Fruit fly (Drosophila melanogaster) whole organism, wandering third instar larva: ENCODE data around the gene Shal.

ENCODE experiments used
- CrebA ChIP-seq: fragments of 200-800 bp; sonication (Bioruptor generic); optimal IDR thresholded peaks from 2 replicates; lab custom pipeline; 2016; ENCODE audit warnings: missing biosample characterization, mild to moderate bottlenecking, missing genetic modification characterization, borderline replicate concordance
- Dfd ChIP-seq: fragments of >200 bp; optimal IDR thresholded peaks from 2 replicates; lab custom pipeline; 2017; ENCODE audit warnings: missing biosample characterization, missing genetic modification characterization
- GATAd ChIP-seq: sonication (Bioruptor generic); optimal IDR thresholded peaks from 2 replicates; lab custom pipeline; 2016; ENCODE audit warnings: missing biosample characterization, missing genetic modification characterization
- HLH106 ChIP-seq: fragments of 200-800 bp; optimal IDR thresholded peaks from 3 replicates; lab custom pipeline; 2019; ENCODE audit warnings: missing biosample characterization, mild to moderate bottlenecking, missing genetic modification characterization, moderate library complexity
- Jra ChIP-seq: sonication (Bioruptor generic); optimal IDR thresholded peaks from 2 replicates; lab custom pipeline; 2016; ENCODE audit warnings: missing biosample characterization, missing genetic modification characterization
- Mio ChIP-seq: sonication (Bioruptor generic); optimal IDR thresholded peaks from 2 replicates; lab custom pipeline; 2016; ENCODE audit warnings: missing biosample characterization, missing genetic modification characterization
- Sp1 ChIP-seq: fragments of 200-800 bp; sonication (Bioruptor generic); optimal IDR thresholded peaks from 3 replicates; lab custom pipeline; 2019; ENCODE audit warnings: missing biosample characterization, mild to moderate bottlenecking, missing genetic modification characterization, moderate library complexity
- br ChIP-seq: fragments of 200-800 bp; sonication (Bioruptor generic); optimal IDR thresholded peaks from 2 replicates; lab custom pipeline; 2016; ENCODE audit warnings: missing biosample characterization, missing genetic modification characterization
- dsf ChIP-seq: sonication (Bioruptor generic); optimal IDR thresholded peaks from 2 replicates; lab custom pipeline; 2016; ENCODE audit warnings: missing biosample characterization, missing genetic modification characterization, borderline replicate concordance
- psq ChIP-seq: fragments of 200-800 bp; sonication (Bioruptor generic); optimal IDR thresholded peaks from 3 replicates; lab custom pipeline; 2017; ENCODE audit warnings: missing biosample characterization, mild to moderate bottlenecking, missing genetic modification characterization, moderate library complexity
- usp ChIP-seq: fragments of >200 bp; optimal IDR thresholded peaks from 2 replicates; lab custom pipeline; 2017; ENCODE audit warnings: missing biosample characterization, missing genetic modification characterization

DNA sequence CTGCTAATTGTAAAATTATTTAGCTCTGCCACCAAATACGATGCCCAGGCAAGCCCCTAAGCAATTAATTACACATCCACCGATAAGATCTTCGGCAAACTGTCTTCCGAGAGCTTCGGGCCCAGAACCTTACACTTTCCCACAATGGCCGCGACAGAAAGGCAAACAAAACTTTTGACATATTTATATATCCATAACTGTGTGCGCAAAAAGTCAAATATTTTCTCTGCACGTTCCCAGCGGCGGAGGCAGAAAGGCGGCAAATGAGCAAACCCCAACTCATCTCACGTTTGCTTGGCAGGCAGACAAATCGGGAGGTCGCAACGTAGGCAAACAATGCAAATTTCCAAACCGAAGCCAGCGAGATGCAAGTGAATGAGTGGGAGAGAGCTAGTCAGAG lies 25.2 kb downstream of the Shal start:
- TF ChIP-seq usp (GFP tag; lab: Kevin White, UChicago) (no peak), HLH106 (tag; lab: Kevin White, UChicago) (no peak), Jra (GFP tag; lab: Kevin White, UChicago) (no peak), CrebA (no peak), Dfd (GFP tag; lab: Kevin White, UChicago) (no peak), Sp1 (GFP tag; lab: Kevin White, UChicago) (no peak), dsf (GFP tag; lab: Kevin White, UChicago) (no peak), Mio (no peak), psq (GFP tag; lab: Kevin White, UChicago) (no peak), br (no peak), GATAd (GFP tag; lab: Kevin White, UChicago) (no peak)
